Worm (Caenorhabditis elegans): ENCODE results near the gene C47D2.1.

DNA sequence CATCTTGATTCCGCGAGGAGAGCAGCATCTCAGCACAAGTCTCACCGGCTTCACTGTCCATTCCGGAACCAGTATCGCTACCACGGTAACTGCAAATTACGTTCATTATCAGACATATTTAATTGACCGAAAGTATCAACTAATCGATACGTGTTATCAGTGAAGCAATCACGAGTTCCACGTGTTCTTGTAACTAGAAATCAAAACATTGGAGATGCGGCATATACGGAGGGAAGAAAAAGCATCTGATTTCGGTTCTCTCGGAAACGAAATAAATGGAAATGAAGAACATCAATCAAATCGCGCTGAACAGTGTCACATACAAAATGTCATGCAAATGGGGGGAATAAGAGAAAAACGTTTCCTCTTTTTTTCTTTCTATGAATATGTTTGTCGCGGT lies 21.7 kb upstream of the C47D2.1 start:
- TF ChIP-seq nhr-48 (tag; optimal IDR thresholded peaks at IDR 0.05) = no peak
- no peak for TF ChIP-seq nhr-11 (tag; optimal IDR thresholded peaks at IDR 0.05)
- TF ChIP-seq nhr-237 (tag; optimal IDR thresholded peaks at IDR 0.05) = no peak
- no peak for TF ChIP-seq mep-1 (tag; optimal IDR thresholded peaks at IDR 0.05)
- no peak for TF ChIP-seq dmd-9 (GFP tag; IDR thresholded peaks at IDR 0.05)
- no peak for TF ChIP-seq jun-1 (tag; optimal IDR thresholded peaks at IDR 0.05)
- no peak for TF ChIP-seq ztf-11 (tag; optimal IDR thresholded peaks at IDR 0.05)
